Worm (Caenorhabditis elegans): Measurements from ENCODE around the gene tba-4.

- TF ChIP-seq ztf-4 (tag; optimal IDR thresholded peaks at IDR 0.05) = no peak
- TF ChIP-seq ZK546.5 (tag; optimal IDR thresholded peaks at IDR 0.05) = no peak
- TF ChIP-seq nhr-12 (tag; optimal IDR thresholded peaks at IDR 0.05) = no peak
- TF ChIP-seq daf-12 (tag; optimal IDR thresholded peaks at IDR 0.05) = no peak
- TF ChIP-seq mdl-1 (tag; optimal IDR thresholded peaks at IDR 0.05) = no peak
- no peak for TF ChIP-seq lin-15B (tag; optimal IDR thresholded peaks at IDR 0.05)
- no peak for TF ChIP-seq egl-5 (tag; optimal IDR thresholded peaks at IDR 0.05)
- no peak for TF ChIP-seq ama-1 (optimal IDR thresholded peaks at IDR 0.05)
- TF ChIP-seq lsy-12 (tag; optimal IDR thresholded peaks at IDR 0.05) = no peak
- TF ChIP-seq fos-1 (tag; optimal IDR thresholded peaks at IDR 0.05) = no peak
- TF ChIP-seq skn-1 (tag; optimal IDR thresholded peaks at IDR 0.05) = no peak
- no peak for TF ChIP-seq zag-1 (tag; optimal IDR thresholded peaks at IDR 0.05)
- TF ChIP-seq pqm-1 (tag; optimal IDR thresholded peaks at IDR 0.05) = no peak
- no peak for TF ChIP-seq elt-1 (tag; optimal IDR thresholded peaks at IDR 0.05)
Observed at ce11 chrII:10912995-10913394, 5.5 kb upstream of the tba-4 start.

Data from whole organism, L3 larva.